Fruit fly (Drosophila melanogaster): Measurements from ENCODE around the gene alphaTub67C.
A peak's percentile ranks its signal among the peaks of the same experiment; 100 is the strongest.

DNA sequence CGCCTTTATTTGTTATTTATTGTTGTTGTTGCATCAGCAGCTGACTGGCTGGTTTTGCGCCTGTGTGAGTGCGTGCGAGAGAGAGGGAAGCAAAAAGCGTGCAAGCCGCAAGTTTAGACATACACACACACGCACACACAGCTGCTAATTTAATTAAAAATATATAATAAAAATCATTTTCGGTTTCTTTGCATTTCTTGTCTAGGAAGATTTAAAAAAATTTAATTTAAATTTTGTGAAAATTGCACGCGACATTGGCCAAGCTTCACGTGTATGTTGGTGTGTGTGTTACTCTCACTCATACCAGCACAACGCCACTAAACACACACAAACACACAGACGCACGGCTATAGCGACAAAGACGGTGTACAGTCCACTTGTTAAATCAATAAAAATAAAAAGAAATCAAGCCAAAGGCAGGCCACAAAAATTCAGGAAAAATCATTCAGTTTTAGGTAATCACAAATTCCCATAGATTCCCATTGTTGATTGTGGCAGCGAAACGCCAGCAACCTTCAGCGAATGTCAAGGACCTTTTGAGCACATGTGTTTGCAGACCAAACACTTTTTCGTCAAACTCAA lies 12.6 kb downstream of the alphaTub67C start:
- TF ChIP-seq cnc (optimal IDR thresholded peaks at IDR 0.05): no peak
- no peak for TF ChIP-seq cic (GFP tag; optimal IDR thresholded peaks at IDR 0.05)
- peak; percentile 32 for TF ChIP-seq Mnt (GFP tag; optimal IDR thresholded peaks at IDR 0.05)
- no peak for TF ChIP-seq CG12768 (GFP tag; optimal IDR thresholded peaks at IDR 0.05)
- no peak for TF ChIP-seq toe (GFP tag; optimal IDR thresholded peaks at IDR 0.05)
- TF ChIP-seq tj (GFP tag; optimal IDR thresholded peaks at IDR 0.05): no peak
- TF ChIP-seq CG7045 (GFP tag; optimal IDR thresholded peaks at IDR 0.05): no peak
- no peak for TF ChIP-seq CG33017 (tag; optimal IDR thresholded peaks at IDR 0.05)
